Fruit fly (Drosophila melanogaster) whole organism, prepupa: ENCODE results near the gene Rrp45.

ENCODE experiments used
- CG15336 ChIP-seq: fragments of 200-800 bp; sonication (Bioruptor generic); IDR thresholded peaks from 2 replicates; pipeline ENCODE4 v1.3.6; 2022; ENCODE audit warnings: missing biosample characterization, missing genetic modification characterization
- CG1621 ChIP-seq: fragments of 200-800 bp; sonication (Bioruptor generic); optimal IDR thresholded peaks from 3 replicates; lab custom pipeline; 2018; ENCODE audit warnings: missing biosample characterization, mild to moderate bottlenecking, missing genetic modification characterization
- CG6276 ChIP-seq: fragments of 200-800 bp; sonication (Bioruptor generic); optimal IDR thresholded peaks from 2 replicates; lab custom pipeline; 2017; ENCODE audit warnings: missing biosample characterization, mild to moderate bottlenecking, missing genetic modification characterization
- CG6808 ChIP-seq: fragments of 200-800 bp; sonication (Bioruptor generic); optimal IDR thresholded peaks from 3 replicates; lab custom pipeline; 2017; ENCODE audit warnings: missing biosample characterization, missing genetic modification characterization, mild to moderate bottlenecking, moderate library complexity, missing genetic modification reagents
- fkh ChIP-seq: fragments of 200-800 bp; sonication (Bioruptor generic); optimal IDR thresholded peaks from 3 replicates; lab custom pipeline; 2017; ENCODE audit warnings: missing biosample characterization, mild to moderate bottlenecking, missing genetic modification characterization, moderate library complexity
- net ChIP-seq: fragments of 200-800 bp; sonication (Bioruptor generic); optimal IDR thresholded peaks from 3 replicates; lab custom pipeline; 2016; ENCODE audit warnings: missing biosample characterization, missing genetic modification characterization

- TF ChIP-seq CG6276 (GFP tag; lab: Kevin White, UChicago) (no peak), CG6808 (no peak), CG1621 (tag; lab: Kevin White, UChicago) (no peak), net (GFP tag; lab: Kevin White, UChicago) (no peak), CG15336 (no peak), fkh (GFP tag; lab: Kevin White, UChicago) (no peak)
These were observed 7.8 kb downstream of the Rrp45 start, which contains the start of gene if for dm6 chrX:16783141-16783715.
